ENCODE assay signal across 6 fruit fly cellular contexts in genomic region chr3R:31725486-31726227, dm6.
TF ChIP-seq lines count a peak whose summit lies in the region.

No protein-coding gene starts in this region.

- TF ChIP-seq CTCF in whole organism, embryonic (GFP tag; optimal IDR thresholded peaks at IDR 0.05; lab: Kevin White, UChicago): no peak

TF ChIP-seq in whole organism, 6 proteins besides CTCF, POLR2A, EP300 and RAD21:
- no peak for TF ChIP-seq usp (GFP tag; optimal IDR thresholded peaks at IDR 0.05; lab: Kevin White, UChicago)
- TF ChIP-seq EcR (GFP tag; optimal IDR thresholded peaks at IDR 0.05; lab: Kevin White, UChicago): no peak
- TF ChIP-seq psq (optimal IDR thresholded peaks at IDR 0.05; lab: Kevin White, UChicago): no peak
- no peak for TF ChIP-seq CG8478 (optimal IDR thresholded peaks at IDR 0.05; lab: Kevin White, UChicago)
- TF ChIP-seq pan (optimal IDR thresholded peaks at IDR 0.05; lab: Kevin White, UChicago): no peak
- TF ChIP-seq Dll (optimal IDR thresholded peaks at IDR 0.05; lab: Kevin White, UChicago): peak; percentile 32
TF ChIP-seq in whole organism: peak in this region for 1.

TF ChIP-seq in whole organism, adult, 20 proteins besides CTCF, POLR2A, EP300 and RAD21:
- peak; percentile 66 for TF ChIP-seq cic (GFP tag; optimal IDR thresholded peaks at IDR 0.05; lab: Kevin White, UChicago)
- peak; percentile 23 for TF ChIP-seq tj (GFP tag; optimal IDR thresholded peaks at IDR 0.05; lab: Kevin White, UChicago)
- no peak for TF ChIP-seq bab1 (GFP tag; optimal IDR thresholded peaks at IDR 0.05; lab: Kevin White, UChicago)
- TF ChIP-seq CG11617 (GFP tag; optimal IDR thresholded peaks at IDR 0.05; lab: Kevin White, UChicago): peak; percentile 12
- TF ChIP-seq pad (GFP tag; optimal IDR thresholded peaks at IDR 0.05; lab: Kevin White, UChicago): peak; percentile 91
- TF ChIP-seq Mnt (GFP tag; optimal IDR thresholded peaks at IDR 0.05; lab: Kevin White, UChicago): no peak
- TF ChIP-seq CG12768 (GFP tag; optimal IDR thresholded peaks at IDR 0.05; lab: Kevin White, UChicago): peak; percentile 61
- peak; percentile 70 for TF ChIP-seq toe (GFP tag; optimal IDR thresholded peaks at IDR 0.05; lab: Kevin White, UChicago)
- peak; percentile 68 for TF ChIP-seq ovo (GFP tag; optimal IDR thresholded peaks at IDR 0.05; lab: Kevin White, UChicago)
- TF ChIP-seq CG33017 (tag; optimal IDR thresholded peaks at IDR 0.05; lab: Kevin White, UChicago): peak; percentile 32
- peak; percentile 6 for TF ChIP-seq CG7101 (tag; optimal IDR thresholded peaks at IDR 0.05; lab: Kevin White, UChicago)
- TF ChIP-seq CG5204 (GFP tag; optimal IDR thresholded peaks at IDR 0.05; lab: Kevin White, UChicago): no peak
- TF ChIP-seq cnc (optimal IDR thresholded peaks at IDR 0.05; lab: Kevin White, UChicago): no peak

TF ChIP-seq in whole organism, embryonic, 481 proteins besides CTCF, POLR2A, EP300 and RAD21 (continues in another document):
- TF ChIP-seq ara (GFP tag; IDR thresholded peaks at IDR 0.05; lab: Robert Waterston, UW) (no peak), dysf (GFP tag; IDR thresholded peaks at IDR 0.05; lab: Robert Waterston, UW) (no peak), Myb (GFP tag; optimal IDR thresholded peaks at IDR 0.05; lab: Kevin White, UChicago) (no peak), Dll (GFP tag; IDR thresholded peaks at IDR 0.05; lab: Robert Waterston, UW; ENCODE audit: partially characterized antibody) (no peak), Hey (tag; optimal IDR thresholded peaks at IDR 0.05; lab: Kevin White, UChicago) (peak; percentile 14), CG9797 (GFP tag; optimal IDR thresholded peaks at IDR 0.05; lab: Kevin White, UChicago) (no peak), onecut (GFP tag; IDR thresholded peaks at IDR 0.05; lab: Robert Waterston, UW) (peak; percentile 26; the same call in 1 of the 2 replicates), esg (GFP tag; conservative IDR thresholded peaks at IDR 0.05; lab: Robert Waterston, UW) (no peak), exex (tag; optimal IDR thresholded peaks at IDR 0.05; lab: Kevin White, UChicago) (no peak), CG3163 (GFP tag; optimal IDR thresholded peaks at IDR 0.05; lab: Kevin White, UChicago) (peak; percentile 16), Blimp-1 (GFP tag; optimal IDR thresholded peaks at IDR 0.05; lab: Kevin White, UChicago) (no peak), CG17359 (tag; optimal IDR thresholded peaks at IDR 0.05; lab: Kevin White, UChicago) (no peak), Kr (GFP tag; optimal IDR thresholded peaks at IDR 0.05; lab: Kevin White, UChicago) (peak; percentile 2), CG4617 (GFP tag; optimal IDR thresholded peaks at IDR 0.05; lab: Kevin White, UChicago; ENCODE audit: borderline replicate concordance) (no peak), usp (GFP tag; optimal IDR thresholded peaks at IDR 0.05; lab: Kevin White, UChicago) (no peak), lilli (GFP tag; optimal IDR thresholded peaks at IDR 0.05; lab: Kevin White, UChicago) (no peak), lab (GFP tag; optimal IDR thresholded peaks at IDR 0.05; lab: Kevin White, UChicago) (no peak), Asciz (GFP tag; optimal IDR thresholded peaks at IDR 0.05; lab: Kevin White, UChicago) (peak; percentile 37), Jarid2 (GFP tag; optimal IDR thresholded peaks at IDR 0.05; lab: Kevin White, UChicago) (peak; percentile 62)

TF ChIP-seq in whole organism, prepupa, 60 proteins besides CTCF, POLR2A, EP300 and RAD21 (continues in another document):
- TF ChIP-seq OdsH (GFP tag; optimal IDR thresholded peaks at IDR 0.05; lab: Kevin White, UChicago): no peak
- peak; percentile 37 for TF ChIP-seq dsx (GFP tag; optimal IDR thresholded peaks at IDR 0.05; lab: Kevin White, UChicago; ENCODE audit: poor library complexity, severe bottlenecking)
- TF ChIP-seq svp (GFP tag; lab: Kevin White, UChicago): peak; percentile 79
- peak; percentile 52 for TF ChIP-seq Sox14 (GFP tag; optimal IDR thresholded peaks at IDR 0.05; lab: Kevin White, UChicago)
- no peak for TF ChIP-seq CG8319 (GFP tag; optimal IDR thresholded peaks at IDR 0.05; lab: Kevin White, UChicago)
- peak in 1 of 2 experiments; percentile 40 for TF ChIP-seq salr (GFP tag; optimal IDR thresholded peaks at IDR 0.05; lab: Kevin White, UChicago)
- peak; percentile 56 for TF ChIP-seq fkh (GFP tag; optimal IDR thresholded peaks at IDR 0.05; lab: Kevin White, UChicago)
- TF ChIP-seq Smox (GFP tag; optimal IDR thresholded peaks at IDR 0.05; lab: Kevin White, UChicago): no peak
- no peak for TF ChIP-seq Gug (GFP tag; IDR thresholded peaks at IDR 0.05; lab: Robert Waterston, UW)
- TF ChIP-seq fd85E (GFP tag; optimal IDR thresholded peaks at IDR 0.05; lab: Kevin White, UChicago): no peak
- no peak for TF ChIP-seq cyc (GFP tag; optimal IDR thresholded peaks at IDR 0.05; lab: Kevin White, UChicago)
- peak; percentile 79 for TF ChIP-seq CG6808 (GFP tag; optimal IDR thresholded peaks at IDR 0.05; lab: Kevin White, UChicago)
- TF ChIP-seq Eip75B (GFP tag; optimal IDR thresholded peaks at IDR 0.05; lab: Kevin White, UChicago): peak; percentile 9
- TF ChIP-seq eg (GFP tag; IDR thresholded peaks at IDR 0.05; lab: Robert Waterston, UW): no peak; the same call in 2 of the 3 replicates
- TF ChIP-seq CG9139 (GFP tag; optimal IDR thresholded peaks at IDR 0.05; lab: Kevin White, UChicago): peak; percentile 87
- TF ChIP-seq CG6276 (GFP tag; optimal IDR thresholded peaks at IDR 0.05; lab: Kevin White, UChicago): no peak
- peak; percentile 85 to 89 for TF ChIP-seq ss (GFP tag; optimal IDR thresholded peaks at IDR 0.05; lab: Kevin White, UChicago)
- no peak for TF ChIP-seq CG7368 (GFP tag; optimal IDR thresholded peaks at IDR 0.05; lab: Kevin White, UChicago)
- TF ChIP-seq CG11902 (GFP tag; optimal IDR thresholded peaks at IDR 0.05; lab: Kevin White, UChicago): no peak

TF ChIP-seq in whole organism, pupa, 21 proteins besides CTCF, POLR2A, EP300 and RAD21:
- TF ChIP-seq CG10348 (GFP tag; IDR thresholded peaks at IDR 0.05; lab: Robert Waterston, UW) (no peak), CG32121 (GFP tag; IDR thresholded peaks at IDR 0.05; lab: Robert Waterston, UW) (peak; percentile 25; the same call in 1 of the 2 replicates), CG14655 (GFP tag; optimal IDR thresholded peaks at IDR 0.05; lab: Kevin White, UChicago) (no peak), CG8301 (tag; optimal IDR thresholded peaks at IDR 0.05; lab: Kevin White, UChicago) (no peak), Snoo (tag; optimal IDR thresholded peaks at IDR 0.05; lab: Kevin White, UChicago) (peak; percentile 26), gl (tag; optimal IDR thresholded peaks at IDR 0.05; lab: Kevin White, UChicago) (peak; percentile 81), Pif1A (GFP tag; optimal IDR thresholded peaks at IDR 0.05; lab: Kevin White, UChicago) (no peak), fd96Ca (GFP tag; IDR thresholded peaks at IDR 0.05; lab: Robert Waterston, UW) (peak; percentile 63), Pif1B (GFP tag; optimal IDR thresholded peaks at IDR 0.05; lab: Kevin White, UChicago) (peak; percentile 17), Ets98B (GFP tag; IDR thresholded peaks at IDR 0.05; lab: Robert Waterston, UW) (peak; percentile 50; the same call in 1 of the 2 replicates), EcR (GFP tag; optimal IDR thresholded peaks at IDR 0.05; lab: Kevin White, UChicago) (peak; percentile 79), CG9948 (tag; optimal IDR thresholded peaks at IDR 0.05; lab: Kevin White, UChicago) (no peak), CG34367 (tag; optimal IDR thresholded peaks at IDR 0.05; lab: Kevin White, UChicago) (peak; percentile 42), CG4496 (GFP tag; IDR thresholded peaks at IDR 0.05; lab: Robert Waterston, UW) (peak; percentile 83), CG15710 (tag; optimal IDR thresholded peaks at IDR 0.05; lab: Kevin White, UChicago) (peak; percentile 29), CG8159 (tag; optimal IDR thresholded peaks at IDR 0.05; lab: Kevin White, UChicago) (peak; percentile 6), rn (GFP tag; IDR thresholded peaks at IDR 0.05; lab: Robert Waterston, UW) (no peak), CG13204 (GFP tag; optimal IDR thresholded peaks at IDR 0.05; lab: Kevin White, UChicago) (peak; percentile 90), CG12605 (GFP tag; IDR thresholded peaks at IDR 0.05; lab: Robert Waterston, UW) (peak; percentile 62; the same call in 1 of the 2 replicates), CG17806 (tag; optimal IDR thresholded peaks at IDR 0.05; lab: Kevin White, UChicago) (no peak), D1 (tag; optimal IDR thresholded peaks at IDR 0.05; lab: Kevin White, UChicago) (no peak)
TF ChIP-seq in whole organism, pupa: peak in this region for 13.

TF ChIP-seq in whole organism, wandering third instar larva, 38 proteins besides CTCF, POLR2A, EP300 and RAD21 (continues in another document):
- TF ChIP-seq tai (GFP tag; optimal IDR thresholded peaks at IDR 0.05; lab: Kevin White, UChicago) (no peak), br (GFP tag; optimal IDR thresholded peaks at IDR 0.05; lab: Kevin White, UChicago) (no peak), dmrt93B (GFP tag; optimal IDR thresholded peaks at IDR 0.05; lab: Kevin White, UChicago) (no peak), Hr83 (GFP tag; optimal IDR thresholded peaks at IDR 0.05; lab: Kevin White, UChicago; ENCODE audit: poor library complexity, severe bottlenecking) (peak; percentile 52), Abd-B (GFP tag; optimal IDR thresholded peaks at IDR 0.05; lab: Kevin White, UChicago) (no peak), dsf (GFP tag; optimal IDR thresholded peaks at IDR 0.05; lab: Kevin White, UChicago; ENCODE audit: borderline replicate concordance) (no peak), woc (GFP tag; optimal IDR thresholded peaks at IDR 0.05; lab: Kevin White, UChicago) (no peak), foxo (GFP tag; optimal IDR thresholded peaks at IDR 0.05; lab: Kevin White, UChicago) (no peak), OdsH (GFP tag; optimal IDR thresholded peaks at IDR 0.05; lab: Kevin White, UChicago) (no peak), ey (GFP tag; optimal IDR thresholded peaks at IDR 0.05; lab: Kevin White, UChicago) (no peak), rgr (GFP tag; optimal IDR thresholded peaks at IDR 0.05; lab: Kevin White, UChicago) (peak; percentile 22), Hnf4 (GFP tag; optimal IDR thresholded peaks at IDR 0.05; lab: Kevin White, UChicago) (peak; percentile 67), dl (GFP tag; optimal IDR thresholded peaks at IDR 0.05; lab: Kevin White, UChicago; ENCODE audit: insufficient read depth in 1 of 2, partially characterized antibody in 2 of 2) (peak; percentile 24 to 32), Jra (GFP tag; optimal IDR thresholded peaks at IDR 0.05; lab: Kevin White, UChicago) (no peak), Dfd (GFP tag; optimal IDR thresholded peaks at IDR 0.05; lab: Kevin White, UChicago) (no peak), Dif (GFP tag; optimal IDR thresholded peaks at IDR 0.05; lab: Kevin White, UChicago; ENCODE audit: partially characterized antibody) (peak; percentile 85), usp (GFP tag; optimal IDR thresholded peaks at IDR 0.05; lab: Kevin White, UChicago) (no peak), CG9705 (GFP tag; optimal IDR thresholded peaks at IDR 0.05; lab: Kevin White, UChicago) (no peak), CrebA (GFP tag; optimal IDR thresholded peaks at IDR 0.05; lab: Kevin White, UChicago; ENCODE audit: borderline replicate concordance) (no peak), sage (GFP tag; optimal IDR thresholded peaks at IDR 0.05; lab: Kevin White, UChicago) (no peak), GATAd (GFP tag; optimal IDR thresholded peaks at IDR 0.05; lab: Kevin White, UChicago) (peak; percentile 25), Myc (optimal IDR thresholded peaks at IDR 0.05; lab: Kevin White, UChicago) (no peak)
